Worm (Caenorhabditis elegans) whole organism, L4 larva: ENCODE results near the gene C06E2.2.
A peak's percentile ranks its signal among the peaks of the same experiment; 100 is the strongest.

Source experiments
- F37D6.2 ChIP-seq: sonication (generic microtip); optimal IDR thresholded peaks from 2 replicates; lab custom pipeline; 2016; ENCODE audit warnings: mild to moderate bottlenecking, missing genetic modification characterization, missing compliant biosample characterization
- ceh-44 ChIP-seq: fragments of 200-800 bp; sonication (Bioruptor generic); IDR thresholded peaks from 2 replicates; pipeline ENCODE4 v1.3.6; 2022; ENCODE audit warnings: missing genetic modification reagents, missing genetic modification characterization, missing compliant biosample characterization
- daf-12 ChIP-seq: fragments of 150-350 bp; optimal IDR thresholded peaks from 2 replicates; lab custom pipeline; 2014; ENCODE audit warnings: missing biosample characterization, missing genetic modification reagents, missing genetic modification characterization
- daf-16 ChIP-seq, 3 experiments: sonication (generic microtip); optimal IDR thresholded peaks; 2 replicates each; lab custom pipeline; 2016 to 2017; ENCODE audit warnings: missing genetic modification characterization in 3 of 3, missing genetic modification reagents in 3 of 3, mild to moderate bottlenecking in 2 of 3, missing compliant biosample characterization in 2 of 3, missing biosample characterization in 1 of 3, moderate library complexity in 1 of 3
- mxl-3 ChIP-seq: fragments of 200-800 bp; sonication (Bioruptor generic); optimal IDR thresholded peaks from 2 replicates; lab custom pipeline; 2018; ENCODE audit warnings: mild to moderate bottlenecking, missing genetic modification characterization, missing compliant biosample characterization
- nhr-25 ChIP-seq: sonication (generic microtip); optimal IDR thresholded peaks from 2 replicates; lab custom pipeline; 2017; ENCODE audit warnings: missing genetic modification characterization, mild to moderate bottlenecking, missing compliant biosample characterization, antibody characterized with exemption, moderate library complexity, borderline replicate concordance; ENCODE audit not compliant: insufficient read depth
- nhr-6 ChIP-seq: fragments of 150-350 bp; optimal IDR thresholded peaks from 2 replicates; lab custom pipeline; 2014; ENCODE audit warnings: missing biosample characterization, missing genetic modification characterization
- nhr-76 ChIP-seq: fragments of 150-350 bp; optimal IDR thresholded peaks from 2 replicates; lab custom pipeline; 2014; ENCODE audit warnings: missing biosample characterization, missing genetic modification characterization
- nhr-77 ChIP-seq: fragments of 150-350 bp; optimal IDR thresholded peaks from 2 replicates; lab custom pipeline; 2014; ENCODE audit warnings: missing biosample characterization, missing genetic modification characterization
- pha-4 ChIP-seq, 2 experiments: fragments of 150-350 bp in 1 of 2; fragments of 200-800 bp in 1 of 2; sonication (Bioruptor generic) in 1 of 2; IDR thresholded peaks in 1 of 2; optimal IDR thresholded peaks in 1 of 2; 2 replicates each; pipeline versions ENCODE4 v1.3.6 to Lab custom; 2014 to 2022; ENCODE audit warnings: missing genetic modification characterization in 2 of 2, missing genetic modification reagents in 2 of 2, missing biosample characterization in 1 of 2, missing compliant biosample characterization in 1 of 2
- rbr-2 ChIP-seq: sonication (generic microtip); optimal IDR thresholded peaks from 2 replicates; lab custom pipeline; 2016; ENCODE audit warnings: missing genotype, missing genetic modification characterization, missing compliant biosample characterization
- set-16 ChIP-seq: fragments of 200-800 bp; sonication (Bioruptor generic); IDR thresholded peaks from 2 replicates; pipeline ENCODE4 v1.3.6; 2022; ENCODE audit warnings: missing genetic modification reagents, missing genetic modification characterization, missing compliant biosample characterization
- snpc-4 ChIP-seq: fragments of 150-350 bp; optimal IDR thresholded peaks from 2 replicates; lab custom pipeline; 2014; ENCODE audit warnings: missing biosample characterization, missing genetic modification characterization
- ztf-11 ChIP-seq: fragments of 150-350 bp; optimal IDR thresholded peaks from 2 replicates; lab custom pipeline; 2014; ENCODE audit warnings: missing biosample characterization, missing genetic modification characterization

DNA sequence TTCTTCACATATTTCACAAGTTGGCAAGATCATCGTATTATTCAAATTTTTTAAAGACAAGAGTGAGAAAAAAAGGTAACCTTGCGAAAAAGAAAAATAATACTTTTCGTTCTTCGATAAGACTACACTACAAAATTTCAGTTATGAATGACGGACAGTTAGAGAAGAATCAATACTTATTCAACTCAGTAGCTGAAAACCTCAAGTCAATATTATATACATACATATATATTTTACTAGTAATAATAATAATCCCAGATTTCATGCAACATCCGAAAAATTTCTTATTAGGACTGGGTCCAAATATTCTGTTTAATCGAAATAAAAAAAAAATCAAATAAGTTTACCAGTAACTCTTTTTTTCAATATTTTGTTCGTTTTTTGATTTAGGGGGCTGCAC is 48.3 kb upstream of the C06E2.2 start, which contains the start of gene C28G1.6:
- no peak for TF ChIP-seq nhr-6 (tag; lab: Kevin White, UChicago)
- TF ChIP-seq nhr-76 (tag; lab: Kevin White, UChicago), result no peak
- no peak for TF ChIP-seq nhr-25 (tag; lab: Kevin White, UChicago)
- TF ChIP-seq F37D6.2 (tag; lab: Kevin White, UChicago), result no peak
- no peak for TF ChIP-seq nhr-77 (tag; lab: Kevin White, UChicago)
- TF ChIP-seq ceh-44 (GFP tag; lab: Robert Waterston, UW), result no peak
- TF ChIP-seq mxl-3 (GFP tag; lab: Kevin White, UChicago), result no peak
- no peak for TF ChIP-seq snpc-4 (tag; lab: Kevin White, UChicago)
- no peak for TF ChIP-seq daf-16 (GFP tag; optimal IDR thresholded peaks at IDR 0.05; lab: Kevin White, UChicago)
- peak; percentile 36 for TF ChIP-seq daf-16 (tag; optimal IDR thresholded peaks at IDR 0.05; lab: Kevin White, UChicago)
- no peak for TF ChIP-seq set-16 (GFP tag; lab: Robert Waterston, UW)
- TF ChIP-seq pha-4 (GFP tag; IDR thresholded peaks at IDR 0.05; lab: Robert Waterston, UW), result no peak
- TF ChIP-seq pha-4 (tag; optimal IDR thresholded peaks at IDR 0.05; lab: Kevin White, UChicago), result no peak
- TF ChIP-seq ztf-11 (tag; lab: Kevin White, UChicago), result no peak
- TF ChIP-seq rbr-2 (tag; lab: Kevin White, UChicago), result no peak
- no peak for TF ChIP-seq daf-12 (tag; lab: Kevin White, UChicago)
